Worm (Caenorhabditis elegans) whole organism, L3 larva: ENCODE results near the gene gvd-1.
A peak's percentile ranks its signal among the peaks of the same experiment; 100 is the strongest.

Source experiments
- R02D3.7 ChIP-seq: fragments of 150-350 bp; optimal IDR thresholded peaks from 2 replicates; lab custom pipeline; 2014; ENCODE audit warnings: missing biosample characterization, missing genetic modification characterization
- ZK546.5 ChIP-seq: sonication (generic microtip); optimal IDR thresholded peaks from 2 replicates; lab custom pipeline; 2017; ENCODE audit warnings: missing biosample characterization, missing genetic modification characterization
- ama-1 ChIP-seq: fragments of 150-350 bp; optimal IDR thresholded peaks from 2 replicates; lab custom pipeline; 2018
- ceh-16 ChIP-seq: sonication (generic microtip); optimal IDR thresholded peaks from 2 replicates; lab custom pipeline; 2017; ENCODE audit warnings: missing biosample characterization, missing genetic modification characterization
- ceh-28 ChIP-seq: fragments of 150-350 bp; optimal IDR thresholded peaks from 2 replicates; lab custom pipeline; 2014; ENCODE audit warnings: missing biosample characterization, missing genetic modification reagents, missing genetic modification characterization
- ceh-82 ChIP-seq: fragments of 150-350 bp; optimal IDR thresholded peaks from 2 replicates; lab custom pipeline; 2014; ENCODE audit warnings: missing biosample characterization, missing genetic modification characterization
- daf-12 ChIP-seq: fragments of 150-350 bp; optimal IDR thresholded peaks from 2 replicates; lab custom pipeline; 2014; ENCODE audit warnings: missing biosample characterization, missing genetic modification reagents, missing genetic modification characterization
- egl-27 ChIP-seq: sonication (generic microtip); optimal IDR thresholded peaks from 4 replicates; lab custom pipeline; 2017; ENCODE audit warnings: missing biosample characterization, missing genetic modification reagents, missing genetic modification characterization
- egl-5 ChIP-seq: fragments of 150-350 bp; optimal IDR thresholded peaks from 2 replicates; lab custom pipeline; 2017; ENCODE audit warnings: missing biosample characterization, missing genetic modification reagents, missing genetic modification characterization, inconsistent platforms
- elt-1 ChIP-seq: fragments of 150-350 bp; optimal IDR thresholded peaks from 2 replicates; lab custom pipeline; 2014; ENCODE audit warnings: missing biosample characterization, missing genetic modification characterization
- elt-2 ChIP-seq: sonication (generic microtip); optimal IDR thresholded peaks from 2 replicates; lab custom pipeline; 2016; ENCODE audit warnings: missing genetic modification reagents, mild to moderate bottlenecking, missing genetic modification characterization, missing compliant biosample characterization
- elt-3 ChIP-seq, 3 experiments: fragments of 150-350 bp in 1 of 3; sonication (generic microtip) in 2 of 3; optimal IDR thresholded peaks; 2 replicates in 2 of 3; 4 replicates in 1 of 3; lab custom pipeline; 2014 to 2017; ENCODE audit warnings: missing biosample characterization in 3 of 3, missing genetic modification characterization in 3 of 3
- eor-1 ChIP-seq, 2 experiments: fragments of 150-350 bp; optimal IDR thresholded peaks; 2 replicates each; lab custom pipeline; 2014 to 2018; ENCODE audit warnings: missing biosample characterization in 2 of 2, missing genetic modification characterization in 2 of 2
- fkh-10 ChIP-seq: sonication (generic microtip); optimal IDR thresholded peaks from 2 replicates; lab custom pipeline; 2017; ENCODE audit warnings: missing biosample characterization, missing genetic modification reagents, missing genetic modification characterization
- fos-1 ChIP-seq: fragments of 150-350 bp; optimal IDR thresholded peaks from 2 replicates; lab custom pipeline; 2014; ENCODE audit warnings: missing biosample characterization, missing genetic modification characterization
- hmg-11 ChIP-seq: sonication (generic microtip); optimal IDR thresholded peaks from 2 replicates; lab custom pipeline; 2016; ENCODE audit warnings: missing genetic modification characterization, missing compliant biosample characterization
- jun-1 ChIP-seq: fragments of 150-350 bp; optimal IDR thresholded peaks from 2 replicates; lab custom pipeline; 2014; ENCODE audit warnings: missing biosample characterization, missing genetic modification reagents, missing genetic modification characterization
- lin-15B ChIP-seq: fragments of 150-350 bp; optimal IDR thresholded peaks from 2 replicates; lab custom pipeline; 2014; ENCODE audit warnings: missing biosample characterization, missing genetic modification characterization
- lsy-12 ChIP-seq: sonication (generic microtip); optimal IDR thresholded peaks from 2 replicates; lab custom pipeline; 2016; ENCODE audit warnings: mild to moderate bottlenecking, missing genetic modification characterization, missing compliant biosample characterization
- mdl-1 ChIP-seq: fragments of 150-350 bp; optimal IDR thresholded peaks from 2 replicates; lab custom pipeline; 2014; ENCODE audit warnings: missing biosample characterization, missing genetic modification characterization
- mml-1 ChIP-seq: fragments of 150-350 bp; sonication (generic microtip); optimal IDR thresholded peaks from 3 replicates; lab custom pipeline; 2014; ENCODE audit warnings: missing biosample characterization, missing genetic modification characterization
- nfya-1 ChIP-seq: sonication (generic microtip); optimal IDR thresholded peaks from 2 replicates; lab custom pipeline; 2017; ENCODE audit warnings: missing genetic modification characterization, mild to moderate bottlenecking, missing compliant biosample characterization, antibody characterized with exemption, moderate library complexity; ENCODE audit not compliant: insufficient read depth
- nhr-11 ChIP-seq: fragments of 150-350 bp; optimal IDR thresholded peaks from 2 replicates; lab custom pipeline; 2014; ENCODE audit warnings: missing biosample characterization, missing genetic modification characterization
- nhr-12 ChIP-seq: fragments of 150-350 bp; optimal IDR thresholded peaks from 2 replicates; lab custom pipeline; 2014; ENCODE audit warnings: missing biosample characterization, missing genetic modification characterization
- nhr-23 ChIP-seq: fragments of 150-350 bp; optimal IDR thresholded peaks from 2 replicates; lab custom pipeline; 2014; ENCODE audit warnings: missing biosample characterization, missing genetic modification reagents, missing genetic modification characterization
- nhr-25 ChIP-seq: sonication (generic microtip); optimal IDR thresholded peaks from 2 replicates; lab custom pipeline; 2017; ENCODE audit warnings: missing biosample characterization, missing genetic modification characterization
- nhr-28 ChIP-seq: fragments of 150-350 bp; optimal IDR thresholded peaks from 2 replicates; lab custom pipeline; 2014; ENCODE audit warnings: missing biosample characterization, missing genetic modification characterization
- nhr-67 ChIP-seq: fragments of 150-350 bp; optimal IDR thresholded peaks from 2 replicates; lab custom pipeline; 2014; ENCODE audit warnings: missing biosample characterization, missing genetic modification characterization
- nhr-76 ChIP-seq: fragments of 150-350 bp; sonication (generic microtip); optimal IDR thresholded peaks from 5 replicates; lab custom pipeline; 2014; ENCODE audit warnings: missing biosample characterization, missing genetic modification characterization
- nhr-77 ChIP-seq: fragments of 150-350 bp; optimal IDR thresholded peaks from 2 replicates; lab custom pipeline; 2014; ENCODE audit warnings: missing biosample characterization, missing genetic modification characterization
- pha-4 ChIP-seq: fragments of 150-350 bp; optimal IDR thresholded peaks from 2 replicates; lab custom pipeline; 2014; ENCODE audit warnings: missing biosample characterization, missing genetic modification reagents, missing genetic modification characterization
- sea-2 ChIP-seq: fragments of 150-350 bp; sonication (generic microtip); optimal IDR thresholded peaks from 4 replicates; lab custom pipeline; 2014; ENCODE audit warnings: missing biosample characterization, missing genetic modification reagents, missing genetic modification characterization
- skn-1 ChIP-seq: fragments of 150-350 bp; optimal IDR thresholded peaks from 2 replicates; lab custom pipeline; 2014; ENCODE audit warnings: missing biosample characterization, missing genetic modification characterization
- tbx-2 ChIP-seq: sonication (generic microtip); optimal IDR thresholded peaks from 2 replicates; lab custom pipeline; 2016; ENCODE audit warnings: mild to moderate bottlenecking, missing genetic modification characterization, missing compliant biosample characterization
- unc-39 ChIP-seq: sonication (generic microtip); optimal IDR thresholded peaks from 4 replicates; lab custom pipeline; 2017; ENCODE audit warnings: missing biosample characterization, missing genetic modification characterization
- unc-62 ChIP-seq: fragments of 150-350 bp; sonication (generic microtip); optimal IDR thresholded peaks from 4 replicates; lab custom pipeline; 2014; ENCODE audit warnings: missing biosample characterization, missing genetic modification reagents, missing genetic modification characterization
- ztf-11 ChIP-seq: fragments of 150-350 bp; optimal IDR thresholded peaks from 2 replicates; lab custom pipeline; 2014; ENCODE audit warnings: missing biosample characterization, missing genetic modification characterization
- ztf-4 ChIP-seq: fragments of 150-350 bp; optimal IDR thresholded peaks from 2 replicates; lab custom pipeline; 2014; ENCODE audit warnings: missing biosample characterization, missing genetic modification characterization

The gvd-1 gene

DNA sequence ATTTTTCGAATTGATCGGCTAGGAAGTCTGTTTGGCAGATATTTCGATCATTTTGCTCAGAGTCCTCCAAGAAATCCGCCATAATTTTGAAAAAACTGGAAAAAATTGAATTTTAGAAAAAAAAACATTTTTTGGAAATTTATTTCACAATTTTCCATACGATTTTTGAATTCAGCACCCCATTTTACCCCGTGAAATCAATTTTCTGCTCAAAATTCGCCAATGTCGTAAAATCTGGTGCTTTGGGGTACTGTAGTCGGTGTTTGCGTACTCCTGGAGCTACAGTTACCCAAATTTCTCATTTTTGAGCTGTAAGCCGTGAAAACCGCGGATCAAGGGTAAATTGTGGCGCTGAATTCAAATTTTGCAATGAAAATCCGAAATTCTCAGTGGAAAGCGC is at the start of gene gvd-1:
TSS of gene gvd-1 (minus strand) at position 101 of the 400 bp plus-strand sequence.
- TF ChIP-seq nhr-67 (tag; lab: Kevin White, UChicago) (no peak), nhr-76 (tag; lab: Kevin White, UChicago) (no peak), nhr-25 (no peak), elt-2 (no peak), skn-1 (no peak)
- TF ChIP-seq, all 47 proteins: peak for 0

DNA sequence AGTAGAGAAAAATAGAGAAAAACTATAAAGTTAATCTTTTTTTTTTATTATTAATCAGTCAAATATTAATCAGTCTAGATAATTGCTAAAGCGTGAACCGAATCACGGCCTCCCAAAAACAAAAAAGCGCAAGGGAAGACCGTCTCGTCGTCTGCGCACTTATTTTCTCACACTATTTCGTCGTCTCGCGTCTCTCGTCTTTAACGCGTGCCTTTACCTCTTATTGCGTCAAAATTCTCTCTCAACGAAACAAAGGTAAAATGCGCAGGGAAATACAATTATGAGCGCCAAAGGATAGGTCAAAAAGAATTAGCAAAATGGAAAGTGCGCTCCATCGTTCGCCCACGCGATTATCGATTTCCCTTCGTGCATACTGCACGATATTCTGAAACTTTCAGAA is 48.4 kb upstream of the gvd-1 start:
- no peak for TF ChIP-seq mdl-1
- TF ChIP-seq ama-1 (lab: Kevin White, UChicago) = no peak
- TF ChIP-seq nfya-1 (tag; lab: Kevin White, UChicago) = peak; percentile 25
- peak; percentile 19 for TF ChIP-seq ceh-82 (tag; lab: Kevin White, UChicago)
- no peak for TF ChIP-seq pha-4 (tag; lab: Kevin White, UChicago)
- TF ChIP-seq nhr-77 = no peak
- TF ChIP-seq ceh-28 (tag; lab: Kevin White, UChicago) = peak; percentile 36
- TF ChIP-seq lin-15B (tag; lab: Kevin White, UChicago) = peak; percentile 53
- peak; percentile 9 for TF ChIP-seq hmg-11 (tag; lab: Kevin White, UChicago)
- no peak for TF ChIP-seq fkh-10 (GFP tag; lab: Kevin White, UChicago)
- TF ChIP-seq ztf-4 (tag; lab: Kevin White, UChicago) = no peak
- TF ChIP-seq jun-1 (tag; lab: Kevin White, UChicago) = no peak
- peak; percentile 68 for TF ChIP-seq lsy-12
- no peak for TF ChIP-seq sea-2
- TF ChIP-seq egl-5 (tag; lab: Kevin White, UChicago) = no peak
- TF ChIP-seq nhr-23 = peak; percentile 48
- TF ChIP-seq skn-1 = no peak

DNA sequence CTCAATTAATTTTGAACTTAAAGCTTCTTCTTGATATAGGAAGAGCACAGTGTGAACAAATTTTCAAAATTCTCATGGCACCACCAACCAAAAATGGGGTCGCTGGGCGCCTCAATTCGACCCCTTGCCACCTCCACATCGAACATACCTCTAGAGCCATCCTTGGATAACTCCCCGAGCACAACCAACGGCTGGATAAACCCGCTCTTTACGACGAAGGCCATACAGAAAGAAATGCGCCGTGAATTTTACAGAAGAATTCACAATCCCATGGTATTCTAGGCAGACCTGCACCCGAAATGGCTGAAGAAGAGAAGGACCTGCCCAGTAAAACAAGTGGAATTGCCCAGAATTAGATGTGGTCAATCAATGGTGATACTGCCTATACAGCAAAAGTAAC is 44.9 kb upstream of the gvd-1 start:
- TF ChIP-seq nhr-23 (no peak), fos-1 (tag; lab: Kevin White, UChicago) (no peak), ZK546.5 (tag; lab: Kevin White, UChicago) (no peak), daf-12 (tag; lab: Kevin White, UChicago) (no peak), ztf-4 (tag; lab: Kevin White, UChicago) (no peak), unc-62 (GFP tag; lab: Kevin White, UChicago) (no peak), R02D3.7 (no peak), mml-1 (tag; lab: Kevin White, UChicago) (no peak), nhr-12 (tag; lab: Kevin White, UChicago) (no peak), ceh-82 (tag; lab: Kevin White, UChicago) (no peak), lsy-12 (no peak), ceh-16 (tag; lab: Kevin White, UChicago) (no peak), egl-27 (no peak), tbx-2 (no peak), elt-1 (no peak), unc-39 (no peak), elt-3 (tag; optimal IDR thresholded peaks at IDR 0.05; lab: Kevin White, UChicago) (no peak), pha-4 (tag; lab: Kevin White, UChicago) (no peak), nhr-77 (no peak)

DNA sequence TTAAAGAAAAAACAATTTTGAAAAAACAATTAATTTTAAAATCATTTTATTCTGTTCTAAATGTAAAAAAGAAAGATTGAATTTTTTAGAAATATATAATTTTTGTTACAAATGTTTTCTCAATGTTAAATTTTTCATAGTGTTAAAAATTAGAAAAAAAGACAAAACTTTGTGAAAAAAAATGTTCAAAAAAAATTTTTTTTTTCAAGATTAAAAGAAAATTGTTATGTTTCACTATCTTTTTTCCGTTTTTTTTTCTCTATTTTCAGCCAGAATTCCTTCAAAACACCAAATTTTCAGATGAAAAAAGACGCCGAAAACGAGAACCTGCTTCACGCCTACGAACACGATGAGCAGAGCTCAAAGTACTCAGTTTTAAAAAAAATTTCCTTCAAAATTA is 37.4 kb upstream of the gvd-1 start, which contains the start of gene sms-5:
TSS of gene sms-5 (plus strand) at position 301 of the 400 bp plus-strand sequence.
- no peak for TF ChIP-seq nhr-76 (tag; lab: Kevin White, UChicago)
- no peak for TF ChIP-seq ceh-28 (tag; lab: Kevin White, UChicago)
- no peak for TF ChIP-seq lsy-12
- TF ChIP-seq fos-1 (tag; lab: Kevin White, UChicago) = no peak
- no peak for TF ChIP-seq ama-1 (lab: Kevin White, UChicago)
- TF ChIP-seq egl-27 = no peak
- no peak for TF ChIP-seq ZK546.5 (tag; lab: Kevin White, UChicago)
- TF ChIP-seq nhr-77 = no peak
- no peak for TF ChIP-seq jun-1 (tag; lab: Kevin White, UChicago)
- TF ChIP-seq ztf-11 = no peak
- TF ChIP-seq elt-3 (tag; optimal IDR thresholded peaks at IDR 0.05; lab: Kevin White, UChicago) = no peak
- no peak for TF ChIP-seq elt-2
- TF ChIP-seq egl-5 (tag; lab: Kevin White, UChicago) = no peak
- TF ChIP-seq unc-39 = no peak
- TF ChIP-seq nhr-11 = no peak
- no peak for TF ChIP-seq tbx-2
- TF ChIP-seq nhr-28 = no peak
- no peak for TF ChIP-seq eor-1 (tag; optimal IDR thresholded peaks at IDR 0.05; lab: Kevin White, UChicago)
- TF ChIP-seq pha-4 (tag; lab: Kevin White, UChicago) = no peak
